Worm (Caenorhabditis elegans): Measurements from ENCODE around the gene C45B11.8.

Gene C45B11.8

ce11 chrV:11000650-11001049, 39.9 kb upstream of the C45B11.8 start, which contains the start of gene isy-1 (continued):
- TF ChIP-seq nhr-85 (tag) = peak; percentile 65
- peak; percentile 74 for TF ChIP-seq nhr-20 (tag; optimal IDR thresholded peaks at IDR 0.05)

- no peak for TF ChIP-seq skn-1 (tag; optimal IDR thresholded peaks at IDR 0.05)
- no peak for TF ChIP-seq nhr-12 (tag; optimal IDR thresholded peaks at IDR 0.05)
- no peak for TF ChIP-seq unc-86 (tag; optimal IDR thresholded peaks at IDR 0.05)
- no peak for TF ChIP-seq nhr-71 (tag; optimal IDR thresholded peaks at IDR 0.05)
- no peak for TF ChIP-seq swsn-7 (tag; optimal IDR thresholded peaks at IDR 0.05)
- TF ChIP-seq lin-35 (GFP tag; optimal IDR thresholded peaks at IDR 0.05) = no peak
- no peak for TF ChIP-seq lin-15B (tag; optimal IDR thresholded peaks at IDR 0.05)
- TF ChIP-seq alr-1 (tag; optimal IDR thresholded peaks at IDR 0.05; ENCODE audit: borderline replicate concordance) = no peak
Measured at ce11 chrV:11002434-11002833, 38.1 kb upstream of the C45B11.8 start, which contains the start of gene F53B7.4. Gene F53B7.4, minus strand, starts transcription at chrV:11002534.

- no peak for TF ChIP-seq lin-15B (tag; optimal IDR thresholded peaks at IDR 0.05)
- TF ChIP-seq nhr-47 (tag; optimal IDR thresholded peaks at IDR 0.05) = peak; percentile 12
- peak; percentile 92 for TF ChIP-seq dsc-1 (tag; optimal IDR thresholded peaks at IDR 0.05)
Measured at ce11 chrV:11004094-11004493, 36.5 kb upstream of the C45B11.8 start.

- peak; percentile 62 for TF ChIP-seq elt-2 (tag; optimal IDR thresholded peaks at IDR 0.05)
- peak; percentile 5 for TF ChIP-seq blmp-1 (tag; optimal IDR thresholded peaks at IDR 0.05)
- no peak for TF ChIP-seq nhr-12 (tag; optimal IDR thresholded peaks at IDR 0.05)
Measured at ce11 chrV:11007651-11008050, 32.9 kb upstream of the C45B11.8 start.

- TF ChIP-seq pag-3 (tag; optimal IDR thresholded peaks at IDR 0.05; ENCODE audit: borderline replicate concordance, insufficient read depth) = no peak
- peak; percentile 71 for TF ChIP-seq elt-2 (tag; optimal IDR thresholded peaks at IDR 0.05)
- peak; percentile 11 for TF ChIP-seq jun-1 (tag; optimal IDR thresholded peaks at IDR 0.05)
- no peak for TF ChIP-seq efl-1 (optimal IDR thresholded peaks at IDR 0.05)
- peak in 1 of 2 experiments; percentile 82 for TF ChIP-seq efl-1 (GFP tag; optimal IDR thresholded peaks at IDR 0.05 in 1 of 2)
Measured at ce11 chrV:11009124-11009524, 31.4 kb upstream of the C45B11.8 start.

ce11 chrV:11010768-11011167, 29.8 kb upstream of the C45B11.8 start:
- peak; percentile 4 for TF ChIP-seq lin-14 (GFP tag; optimal IDR thresholded peaks at IDR 0.05)
- TF ChIP-seq fkh-8 (tag; optimal IDR thresholded peaks at IDR 0.05) = peak; percentile 78
- peak; percentile 39 for TF ChIP-seq nhr-47 (tag; optimal IDR thresholded peaks at IDR 0.05)
- peak; percentile 54 for TF ChIP-seq sox-4 (tag; optimal IDR thresholded peaks at IDR 0.05)
- no peak for TF ChIP-seq lin-35 (GFP tag; optimal IDR thresholded peaks at IDR 0.05)
- no peak for TF ChIP-seq unc-86 (tag; optimal IDR thresholded peaks at IDR 0.05)
- peak; percentile 23 for TF ChIP-seq egl-13 (tag; optimal IDR thresholded peaks at IDR 0.05)
- peak; percentile 32 for TF ChIP-seq nhr-71 (tag; optimal IDR thresholded peaks at IDR 0.05)

- no peak for TF ChIP-seq irx-1 (tag; optimal IDR thresholded peaks at IDR 0.05)
- TF ChIP-seq efl-1 (optimal IDR thresholded peaks at IDR 0.05) = no peak
- peak in 1 of 2 experiments; percentile 90 for TF ChIP-seq efl-1 (GFP tag; optimal IDR thresholded peaks at IDR 0.05 in 1 of 2)
- TF ChIP-seq vab-15 (tag; optimal IDR thresholded peaks at IDR 0.05) = no peak
Measured at ce11 chrV:11011807-11012206, 28.8 kb upstream of the C45B11.8 start.

ce11 chrV:11012419-11012818, 28.2 kb upstream of the C45B11.8 start, which contains the start of gene C13G3.1:
Gene C13G3.1, minus strand, starts transcription at chrV:11012465.
- no peak for TF ChIP-seq efl-1 (optimal IDR thresholded peaks at IDR 0.05)
- TF ChIP-seq efl-1 (GFP tag; optimal IDR thresholded peaks at IDR 0.05 in 1 of 2) = peak in 1 of 2 experiments; percentile 24
- no peak for TF ChIP-seq xbp-1 (tag; optimal IDR thresholded peaks at IDR 0.05)
- TF ChIP-seq irx-1 (tag; optimal IDR thresholded peaks at IDR 0.05) = no peak
- no peak for TF ChIP-seq nhr-11 (tag; optimal IDR thresholded peaks at IDR 0.05)
- peak; percentile 30 for TF ChIP-seq fkh-8 (tag; optimal IDR thresholded peaks at IDR 0.05)
- TF ChIP-seq lin-35 (GFP tag; optimal IDR thresholded peaks at IDR 0.05) = no peak
- TF ChIP-seq nhr-20 (tag; optimal IDR thresholded peaks at IDR 0.05) = peak; percentile 14
- no peak for TF ChIP-seq pqm-1 (tag; optimal IDR thresholded peaks at IDR 0.05)
- TF ChIP-seq mef-2 (tag; optimal IDR thresholded peaks at IDR 0.05) = no peak
- TF ChIP-seq unc-30 (tag; optimal IDR thresholded peaks at IDR 0.05) = no peak
- TF ChIP-seq elt-2 (tag; optimal IDR thresholded peaks at IDR 0.05) = no peak
- TF ChIP-seq unc-62 (GFP tag; optimal IDR thresholded peaks at IDR 0.05) = no peak
- TF ChIP-seq fkh-10 (GFP tag; optimal IDR thresholded peaks at IDR 0.05) = no peak
- no peak for TF ChIP-seq tlp-1 (tag; optimal IDR thresholded peaks at IDR 0.05)
- no peak for TF ChIP-seq sup-37 (GFP tag; optimal IDR thresholded peaks at IDR 0.05)
- peak; percentile 35 for TF ChIP-seq nhr-71 (tag; optimal IDR thresholded peaks at IDR 0.05)
- TF ChIP-seq fos-1 (tag; optimal IDR thresholded peaks at IDR 0.05) = no peak
- TF ChIP-seq nhr-85 (tag) = peak; percentile 68
- no peak for TF ChIP-seq ztf-4 (tag; optimal IDR thresholded peaks at IDR 0.05)
- TF ChIP-seq zag-1 (tag; optimal IDR thresholded peaks at IDR 0.05) = no peak
- TF ChIP-seq ceh-90 (tag; optimal IDR thresholded peaks at IDR 0.05) = no peak
- TF ChIP-seq nhr-19 (GFP tag; conservative IDR thresholded peaks at IDR 0.05) = no peak

Measured in whole organism, L1 larva.